Worm (Caenorhabditis elegans): ENCODE data around the gene T06E6.10.

The T06E6.10 gene

DNA sequence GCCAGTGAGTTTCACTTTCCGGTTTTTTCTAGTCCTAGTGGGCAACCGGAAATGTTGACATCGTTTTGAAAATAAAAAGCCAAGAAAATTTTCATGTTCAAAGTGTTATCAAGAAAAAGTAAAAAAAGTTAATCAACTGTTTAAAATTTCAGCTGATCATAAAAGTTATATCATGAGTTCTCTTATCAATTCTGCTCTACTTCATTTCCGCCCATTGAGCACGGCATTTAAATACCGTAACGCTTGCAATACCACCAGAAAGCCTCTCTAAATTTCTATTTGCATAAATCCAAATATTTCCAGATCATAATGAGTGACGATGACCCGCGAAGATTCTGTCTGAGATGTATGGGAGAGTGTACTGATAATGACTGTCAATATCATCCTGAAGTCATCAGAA lies 26.7 kb downstream of the T06E6.10 start, which contains the start of gene T26H5.9:
T26H5.9 (plus strand) TSS at position 302 of the 400 bp plus-strand sequence.
- TF ChIP-seq nhr-80 (tag; optimal IDR thresholded peaks at IDR 0.05) (peak; percentile 2), ZK185.1 (tag; optimal IDR thresholded peaks at IDR 0.05; ENCODE audit: poor library complexity, severe bottlenecking) (no peak)

DNA sequence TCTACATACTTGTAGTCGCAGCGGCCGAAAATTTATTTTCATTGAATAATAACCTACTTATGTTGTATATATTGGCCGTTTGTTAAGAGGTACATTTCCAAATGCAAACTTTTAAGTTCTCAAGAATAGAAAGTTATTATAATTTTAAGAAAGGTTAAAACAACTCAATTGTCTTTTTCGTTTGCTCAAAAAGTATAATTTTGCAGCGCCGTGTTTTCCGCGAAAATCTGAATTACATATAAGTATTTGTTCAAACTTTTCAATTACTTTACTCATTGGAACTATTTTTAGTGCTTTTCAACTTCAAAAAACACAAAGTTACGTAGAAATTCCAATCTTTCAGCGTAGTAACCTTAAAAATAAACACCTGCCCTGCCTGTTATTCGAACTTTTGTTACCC lies 27.5 kb downstream of the T06E6.10 start, which contains the start of gene srh-239:
srh-239 (plus strand) TSS at position 301 of the 400 bp plus-strand sequence.
- TF ChIP-seq Y67H2A.10 (GFP tag; conservative IDR thresholded peaks at IDR 0.05): no peak
- no peak for TF ChIP-seq hrde-1 (tag; optimal IDR thresholded peaks at IDR 0.05; ENCODE audit: borderline replicate concordance)
- no peak for TF ChIP-seq F22D6.2 (tag; optimal IDR thresholded peaks at IDR 0.05)
- no peak for TF ChIP-seq ztf-22 (GFP tag; optimal IDR thresholded peaks at IDR 0.05)
- no peak for TF ChIP-seq nhr-27 (tag; optimal IDR thresholded peaks at IDR 0.05)
- no peak for TF ChIP-seq lag-1 (GFP tag; IDR thresholded peaks at IDR 0.05)
- TF ChIP-seq B0261.1 (tag; optimal IDR thresholded peaks at IDR 0.05): no peak
- TF ChIP-seq C06A6.2 (GFP tag; conservative IDR thresholded peaks at IDR 0.05): no peak
- TF ChIP-seq sptf-2 (GFP tag; optimal IDR thresholded peaks at IDR 0.05): no peak
- no peak for TF ChIP-seq tbx-9 (tag; optimal IDR thresholded peaks at IDR 0.05; ENCODE audit: borderline replicate concordance)

- TF ChIP-seq egl-18 (GFP tag; IDR thresholded peaks at IDR 0.05) (no peak), nhr-80 (tag; optimal IDR thresholded peaks at IDR 0.05) (peak; percentile 3), C17E4.6 (GFP tag; IDR thresholded peaks at IDR 0.05) (no peak)
Measured at ce11 chrV:15448408-15448807, 30.5 kb downstream of the T06E6.10 start, which contains the start of gene T26H5.4. T26H5.4 (minus strand) TSS chrV:15448701.

ce11 chrV:15448865-15449264 lies 30.9 kb downstream of the T06E6.10 start, which contains the start of gene T26H5.14:
T26H5.14 (plus strand) TSS chrV:15449165.
- no peak for TF ChIP-seq dpl-1 (GFP tag; optimal IDR thresholded peaks at IDR 0.05)
- TF ChIP-seq sea-2 (GFP tag; IDR thresholded peaks at IDR 0.05): no peak
- TF ChIP-seq B0035.1 (tag; optimal IDR thresholded peaks at IDR 0.05): no peak
- TF ChIP-seq hlh-12 (tag; optimal IDR thresholded peaks at IDR 0.05): no peak
- TF ChIP-seq lin-26 (GFP tag; IDR thresholded peaks at IDR 0.05): no peak
- no peak for TF ChIP-seq nfyb-1 (GFP tag; IDR thresholded peaks at IDR 0.05)
- TF ChIP-seq sdz-38 (tag; optimal IDR thresholded peaks at IDR 0.05): no peak
- no peak for TF ChIP-seq nhr-120 (GFP tag; IDR thresholded peaks at IDR 0.05)
- no peak for TF ChIP-seq madf-10 (tag; optimal IDR thresholded peaks at IDR 0.05)
- TF ChIP-seq lin-40 (tag; optimal IDR thresholded peaks at IDR 0.05): no peak
- no peak for TF ChIP-seq sptf-2 (GFP tag; optimal IDR thresholded peaks at IDR 0.05)
- TF ChIP-seq snpc-1.1 (tag; optimal IDR thresholded peaks at IDR 0.05; ENCODE audit: insufficient read depth): no peak
- TF ChIP-seq ets-4 (GFP tag; optimal IDR thresholded peaks at IDR 0.05): no peak
- TF ChIP-seq F22D6.2 (tag; optimal IDR thresholded peaks at IDR 0.05): no peak

ce11 chrV:15451421-15451820 lies 33.5 kb downstream of the T06E6.10 start, which contains the start of gene srw-33:
srw-33 (minus strand) TSS chrV:15451521.
- TF ChIP-seq rpc-1 (optimal IDR thresholded peaks at IDR 0.05) (no peak), rpc-1 (tag; optimal IDR thresholded peaks at IDR 0.05) (no peak), dox-1 (GFP tag; IDR thresholded peaks at IDR 0.05) (no peak), unc-130 (GFP tag; optimal IDR thresholded peaks at IDR 0.05) (no peak), chd-7 (tag; optimal IDR thresholded peaks at IDR 0.05) (no peak), attf-6 (GFP tag; IDR thresholded peaks at IDR 0.05) (no peak), ama-1 (optimal IDR thresholded peaks at IDR 0.05) (no peak), ama-1 (GFP tag; optimal IDR thresholded peaks at IDR 0.05) (no peak), hmg-1.2 (GFP tag; IDR thresholded peaks at IDR 0.05) (no peak), Y95B8A.8 (GFP tag; IDR thresholded peaks at IDR 0.05) (no peak), F37B4.10 (GFP tag; IDR thresholded peaks at IDR 0.05) (no peak), attf-5 (GFP tag; optimal IDR thresholded peaks at IDR 0.05) (no peak), hrde-1 (tag; optimal IDR thresholded peaks at IDR 0.05; ENCODE audit: borderline replicate concordance) (no peak), Y56A3A.18 (GFP tag; IDR thresholded peaks at IDR 0.05) (no peak), ztf-6 (GFP tag; IDR thresholded peaks at IDR 0.05) (no peak), hsf-1 (GFP tag; IDR thresholded peaks at IDR 0.05) (no peak), mel-28 (tag; optimal IDR thresholded peaks at IDR 0.05; ENCODE audit: borderline replicate concordance) (no peak), pbrm-1 (GFP tag; IDR thresholded peaks at IDR 0.05) (no peak)

Data from whole organism, young adult.